Fruit fly (Drosophila melanogaster): ENCODE results near the gene viaf.

viaf gene

DNA sequence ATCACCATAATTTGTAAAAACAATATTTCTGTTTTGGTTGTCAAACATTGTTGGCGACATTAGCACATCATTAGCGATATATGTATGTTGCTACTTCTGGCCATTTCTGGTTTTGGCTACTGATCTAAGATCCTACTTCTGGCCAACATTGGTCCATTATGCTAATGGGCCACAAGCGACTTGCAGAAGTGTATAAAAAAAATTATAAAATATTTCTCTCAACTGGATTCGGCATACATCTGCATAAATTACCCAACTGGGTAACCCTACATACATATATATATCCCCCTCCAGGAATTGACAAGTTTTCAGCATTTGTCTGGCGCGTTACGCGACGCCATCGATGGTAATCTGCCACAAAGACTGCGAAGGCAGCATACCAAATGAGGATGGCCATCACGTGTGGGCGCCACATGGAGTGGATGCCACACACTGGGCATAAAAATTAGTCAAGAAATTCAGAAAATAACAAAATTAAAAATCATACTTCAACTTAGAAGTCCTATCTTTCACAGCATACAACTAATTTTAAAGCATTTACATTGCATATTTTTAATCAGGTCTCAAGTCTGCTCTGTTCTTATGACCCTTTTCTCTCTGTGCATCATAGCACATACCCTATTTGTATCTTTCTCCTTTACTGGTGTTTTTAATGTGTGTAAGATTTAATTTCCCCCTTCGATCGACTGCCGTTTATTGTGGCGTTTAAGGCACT, 44.6 kb upstream of the viaf start (continued):
- TF ChIP-seq CG31224 (GFP tag; IDR thresholded peaks at IDR 0.05) (peak; percentile 41; the same call in 1 of the 2 replicates), CG3726 (GFP tag; IDR thresholded peaks at IDR 0.05) (no peak), Rfx (GFP tag; IDR thresholded peaks at IDR 0.05) (peak; percentile 52; the same call in 1 of the 2 replicates), CG11560 (tag; IDR thresholded peaks at IDR 0.05) (0 out of 3 replicates have a peak, but pooled peaks have one; percentile 28), Dp (GFP tag; optimal IDR thresholded peaks at IDR 0.05) (no peak), kni (GFP tag; optimal IDR thresholded peaks at IDR 0.05) (no peak), stc (GFP tag; IDR thresholded peaks at IDR 0.05) (peak; percentile 50), wdn (GFP tag; IDR thresholded peaks at IDR 0.05) (no peak), CG16813 (GFP tag; IDR thresholded peaks at IDR 0.05; ENCODE audit: partially characterized antibody) (no peak), dati (GFP tag; IDR thresholded peaks at IDR 0.05) (no peak), CG12299 (tag; optimal IDR thresholded peaks at IDR 0.05) (no peak), unpg (GFP tag; optimal IDR thresholded peaks at IDR 0.05) (peak; percentile 3), CG2120 (GFP tag; optimal IDR thresholded peaks at IDR 0.05) (peak; percentile 26), cwo (GFP tag; optimal IDR thresholded peaks at IDR 0.05) (peak; percentile 58), CG4424 (GFP tag; optimal IDR thresholded peaks at IDR 0.05) (peak; percentile 70), nerfin-1 (tag; optimal IDR thresholded peaks at IDR 0.05) (no peak), Dfd (GFP tag; optimal IDR thresholded peaks at IDR 0.05) (no peak), CG2678 (tag; optimal IDR thresholded peaks at IDR 0.05) (peak; percentile 57), bigmax (GFP tag; optimal IDR thresholded peaks at IDR 0.05) (no peak), ci (GFP tag; IDR thresholded peaks at IDR 0.05) (peak; percentile 66; the same call in 1 of the 3 replicates), Ets65A (GFP tag) (peak; percentile 39), sc (optimal IDR thresholded peaks at IDR 0.05) (no peak), sc (GFP tag; optimal IDR thresholded peaks at IDR 0.05) (peak; percentile 30), CG31441 (GFP tag; IDR thresholded peaks at IDR 0.05) (peak; percentile 54), Antp (GFP tag; optimal IDR thresholded peaks at IDR 0.05) (no peak), Fer1 (GFP tag; optimal IDR thresholded peaks at IDR 0.05) (no peak), CG7271 (tag; optimal IDR thresholded peaks at IDR 0.05) (no peak), HLH54F (GFP tag; optimal IDR thresholded peaks at IDR 0.05) (no peak), CG10959 (GFP tag; IDR thresholded peaks at IDR 0.05) (peak; percentile 79), CG4617 (GFP tag; optimal IDR thresholded peaks at IDR 0.05; ENCODE audit: borderline replicate concordance) (no peak), CG9215 (GFP tag; IDR thresholded peaks at IDR 0.05) (0 out of 2 replicates have a peak, but pooled peaks have one; percentile 14), CG14965 (GFP tag; optimal IDR thresholded peaks at IDR 0.05; ENCODE audit: borderline replicate concordance) (no peak), cad (GFP tag; optimal IDR thresholded peaks at IDR 0.05) (no peak), ash1 (GFP tag; optimal IDR thresholded peaks at IDR 0.05) (no peak), pum (GFP tag; optimal IDR thresholded peaks at IDR 0.05) (no peak), CG12236 (GFP tag; optimal IDR thresholded peaks at IDR 0.05) (no peak), seq (GFP tag; IDR thresholded peaks at IDR 0.05) (no peak), lmd (GFP tag; IDR thresholded peaks at IDR 0.05) (peak; percentile 54), BtbVII (GFP tag; optimal IDR thresholded peaks at IDR 0.05) (no peak), CG6654 (GFP tag; optimal IDR thresholded peaks at IDR 0.05) (peak; percentile 19), sna (GFP tag; IDR thresholded peaks at IDR 0.05; ENCODE audit: partially characterized antibody) (no peak), prd (optimal IDR thresholded peaks at IDR 0.05) (no peak), prd (GFP tag; IDR thresholded peaks at IDR 0.05) (peak; percentile 65), CG10431 (GFP tag; optimal IDR thresholded peaks at IDR 0.05) (no peak), tap (tag; optimal IDR thresholded peaks at IDR 0.05) (peak; percentile 59), CG7745 (tag; optimal IDR thresholded peaks at IDR 0.05) (no peak), gcm (GFP tag; optimal IDR thresholded peaks at IDR 0.05) (no peak), CG3163 (GFP tag; optimal IDR thresholded peaks at IDR 0.05) (peak; percentile 12), amos (GFP tag; IDR thresholded peaks at IDR 0.05; ENCODE audit: partially characterized antibody) (no peak), CG8388 (GFP tag; optimal IDR thresholded peaks at IDR 0.05) (no peak)

Data from whole organism, embryonic.